Worm (Caenorhabditis elegans) whole organism, L3 larva: Measurements from ENCODE around the gene fut-4.
"Not testable (repeated sequence)": the region's sequence is repeated elsewhere in the genome, so short reads cannot be mapped to it uniquely, and the experiment has no call there.

ENCODE experiments used
- ZK546.5 ChIP-seq: sonication (generic microtip); optimal IDR thresholded peaks from 2 replicates; lab custom pipeline; 2017; ENCODE audit warnings: missing biosample characterization, missing genetic modification characterization
- aly-2 ChIP-seq: fragments of 150-350 bp; optimal IDR thresholded peaks from 2 replicates; lab custom pipeline; 2014; ENCODE audit warnings: missing biosample characterization, missing genetic modification characterization
- ama-1 ChIP-seq: fragments of 150-350 bp; optimal IDR thresholded peaks from 2 replicates; lab custom pipeline; 2018
- ceh-28 ChIP-seq: fragments of 150-350 bp; optimal IDR thresholded peaks from 2 replicates; lab custom pipeline; 2014; ENCODE audit warnings: missing biosample characterization, missing genetic modification reagents, missing genetic modification characterization
- ceh-82 ChIP-seq: fragments of 150-350 bp; optimal IDR thresholded peaks from 2 replicates; lab custom pipeline; 2014; ENCODE audit warnings: missing biosample characterization, missing genetic modification characterization
- daf-12 ChIP-seq: fragments of 150-350 bp; optimal IDR thresholded peaks from 2 replicates; lab custom pipeline; 2014; ENCODE audit warnings: missing biosample characterization, missing genetic modification reagents, missing genetic modification characterization
- egl-5 ChIP-seq: fragments of 150-350 bp; optimal IDR thresholded peaks from 2 replicates; lab custom pipeline; 2017; ENCODE audit warnings: missing biosample characterization, missing genetic modification reagents, missing genetic modification characterization, inconsistent platforms
- elt-1 ChIP-seq: fragments of 150-350 bp; optimal IDR thresholded peaks from 2 replicates; lab custom pipeline; 2014; ENCODE audit warnings: missing biosample characterization, missing genetic modification characterization
- elt-2 ChIP-seq: sonication (generic microtip); optimal IDR thresholded peaks from 2 replicates; lab custom pipeline; 2016; ENCODE audit warnings: missing genetic modification reagents, mild to moderate bottlenecking, missing genetic modification characterization, missing compliant biosample characterization
- elt-3 ChIP-seq, 3 experiments: fragments of 150-350 bp in 1 of 3; sonication (generic microtip) in 2 of 3; optimal IDR thresholded peaks; 2 replicates in 2 of 3; 4 replicates in 1 of 3; lab custom pipeline; 2014 to 2017; ENCODE audit warnings: missing biosample characterization in 3 of 3, missing genetic modification characterization in 3 of 3
- fkh-10 ChIP-seq: sonication (generic microtip); optimal IDR thresholded peaks from 2 replicates; lab custom pipeline; 2017; ENCODE audit warnings: missing biosample characterization, missing genetic modification reagents, missing genetic modification characterization
- fos-1 ChIP-seq: fragments of 150-350 bp; optimal IDR thresholded peaks from 2 replicates; lab custom pipeline; 2014; ENCODE audit warnings: missing biosample characterization, missing genetic modification characterization
- hmg-11 ChIP-seq: sonication (generic microtip); optimal IDR thresholded peaks from 2 replicates; lab custom pipeline; 2016; ENCODE audit warnings: missing genetic modification characterization, missing compliant biosample characterization
- jun-1 ChIP-seq: fragments of 150-350 bp; optimal IDR thresholded peaks from 2 replicates; lab custom pipeline; 2014; ENCODE audit warnings: missing biosample characterization, missing genetic modification reagents, missing genetic modification characterization
- lin-15B ChIP-seq: fragments of 150-350 bp; optimal IDR thresholded peaks from 2 replicates; lab custom pipeline; 2014; ENCODE audit warnings: missing biosample characterization, missing genetic modification characterization
- lsy-12 ChIP-seq: sonication (generic microtip); optimal IDR thresholded peaks from 2 replicates; lab custom pipeline; 2016; ENCODE audit warnings: mild to moderate bottlenecking, missing genetic modification characterization, missing compliant biosample characterization
- mdl-1 ChIP-seq: fragments of 150-350 bp; optimal IDR thresholded peaks from 2 replicates; lab custom pipeline; 2014; ENCODE audit warnings: missing biosample characterization, missing genetic modification characterization
- nfya-1 ChIP-seq: sonication (generic microtip); optimal IDR thresholded peaks from 2 replicates; lab custom pipeline; 2017; ENCODE audit warnings: missing genetic modification characterization, mild to moderate bottlenecking, missing compliant biosample characterization, antibody characterized with exemption, moderate library complexity; ENCODE audit not compliant: insufficient read depth
- nhr-11 ChIP-seq: fragments of 150-350 bp; optimal IDR thresholded peaks from 2 replicates; lab custom pipeline; 2014; ENCODE audit warnings: missing biosample characterization, missing genetic modification characterization
- nhr-237 ChIP-seq: fragments of 150-350 bp; optimal IDR thresholded peaks from 2 replicates; lab custom pipeline; 2014; ENCODE audit warnings: missing biosample characterization, missing genetic modification characterization
- nhr-25 ChIP-seq: sonication (generic microtip); optimal IDR thresholded peaks from 2 replicates; lab custom pipeline; 2017; ENCODE audit warnings: missing biosample characterization, missing genetic modification characterization
- nhr-43 ChIP-seq: sonication (generic microtip); optimal IDR thresholded peaks from 2 replicates; lab custom pipeline; 2016; ENCODE audit warnings: mild to moderate bottlenecking, missing genetic modification characterization, missing compliant biosample characterization; ENCODE audit not compliant: poor library complexity, severe bottlenecking
- nhr-67 ChIP-seq: fragments of 150-350 bp; optimal IDR thresholded peaks from 2 replicates; lab custom pipeline; 2014; ENCODE audit warnings: missing biosample characterization, missing genetic modification characterization
- nhr-76 ChIP-seq: fragments of 150-350 bp; sonication (generic microtip); optimal IDR thresholded peaks from 5 replicates; lab custom pipeline; 2014; ENCODE audit warnings: missing biosample characterization, missing genetic modification characterization
- nhr-77 ChIP-seq: fragments of 150-350 bp; optimal IDR thresholded peaks from 2 replicates; lab custom pipeline; 2014; ENCODE audit warnings: missing biosample characterization, missing genetic modification characterization
- pha-4 ChIP-seq: fragments of 150-350 bp; optimal IDR thresholded peaks from 2 replicates; lab custom pipeline; 2014; ENCODE audit warnings: missing biosample characterization, missing genetic modification reagents, missing genetic modification characterization
- pqm-1 ChIP-seq: fragments of 150-350 bp; optimal IDR thresholded peaks from 2 replicates; lab custom pipeline; 2017; ENCODE audit warnings: missing biosample characterization, missing genetic modification characterization, inconsistent platforms
- skn-1 ChIP-seq: fragments of 150-350 bp; optimal IDR thresholded peaks from 2 replicates; lab custom pipeline; 2014; ENCODE audit warnings: missing biosample characterization, missing genetic modification characterization
- snpc-4 ChIP-seq: fragments of 150-350 bp; optimal IDR thresholded peaks from 2 replicates; lab custom pipeline; 2014; ENCODE audit warnings: missing biosample characterization, missing genetic modification characterization
- tbx-2 ChIP-seq: sonication (generic microtip); optimal IDR thresholded peaks from 2 replicates; lab custom pipeline; 2016; ENCODE audit warnings: mild to moderate bottlenecking, missing genetic modification characterization, missing compliant biosample characterization
- unc-62 ChIP-seq: fragments of 150-350 bp; sonication (generic microtip); optimal IDR thresholded peaks from 4 replicates; lab custom pipeline; 2014; ENCODE audit warnings: missing biosample characterization, missing genetic modification reagents, missing genetic modification characterization
- ztf-11 ChIP-seq: fragments of 150-350 bp; optimal IDR thresholded peaks from 2 replicates; lab custom pipeline; 2014; ENCODE audit warnings: missing biosample characterization, missing genetic modification characterization

fut-4 gene

ce11 chrII:2843088-2843487 is 20.8 kb upstream of the fut-4 start, which contains the start of gene Y110A2AL.7:
Gene Y110A2AL.7, minus strand, starts transcription at chrII:2843188.
- TF ChIP-seq ceh-28 (no peak), fkh-10 (GFP tag; lab: Kevin White, UChicago) (no peak)

DNA sequence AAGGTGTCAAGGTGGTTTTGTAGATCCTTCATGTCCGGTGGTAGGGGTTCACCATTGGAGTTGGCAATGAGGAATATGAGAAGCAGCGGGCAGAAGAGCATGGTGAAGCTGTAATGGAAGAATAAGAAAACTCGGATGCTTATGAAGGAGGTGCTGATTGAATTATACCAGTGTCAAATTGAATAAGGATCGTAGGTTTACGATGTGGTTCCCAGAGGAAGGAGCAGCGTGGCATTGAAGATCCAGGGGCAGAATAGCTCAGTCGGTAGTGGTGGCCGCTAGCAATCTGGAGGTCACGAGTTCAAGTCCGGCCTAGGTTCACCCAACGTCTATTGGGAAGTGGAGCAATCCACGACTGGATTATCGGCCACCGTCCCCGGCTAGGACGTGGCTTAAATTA is 19.2 kb upstream of the fut-4 start, which contains the start of gene Y110A2AL.6:
Gene Y110A2AL.6 (minus strand): TSS at position 101 of the 400 bp plus-strand sequence.
- TF ChIP-seq pha-4 (no peak), mdl-1 (tag; lab: Kevin White, UChicago) (no peak), nhr-77 (no peak), lsy-12 (tag; lab: Kevin White, UChicago) (no peak), aly-2 (tag; lab: Kevin White, UChicago) (no peak), skn-1 (tag; lab: Kevin White, UChicago) (no peak), ZK546.5 (tag; lab: Kevin White, UChicago) (no peak), fos-1 (tag; lab: Kevin White, UChicago) (no peak)
- TF ChIP-seq, all 47 proteins: peak for 0

DNA sequence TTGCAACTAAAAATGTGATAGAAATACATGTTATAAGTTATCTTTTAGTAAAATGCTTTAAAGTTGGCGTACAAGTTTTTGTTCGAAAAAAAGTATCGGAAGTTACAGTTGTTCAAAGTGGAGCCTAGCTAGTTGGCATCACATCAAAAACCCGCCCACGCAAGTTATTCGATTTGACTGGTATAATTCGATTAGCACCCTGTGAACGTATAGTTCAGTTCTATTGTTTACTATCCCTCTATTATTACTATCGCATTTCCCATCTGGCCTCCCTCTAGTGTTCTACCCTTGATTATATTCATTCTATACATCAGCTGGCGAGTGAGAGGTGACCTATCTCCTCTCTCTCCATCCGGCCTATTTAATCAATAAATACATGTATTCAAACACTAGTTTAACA is 16.7 kb upstream of the fut-4 start, which contains the start of gene Y110A2AL.4:
Gene Y110A2AL.4 (plus strand): TSS at position 301 of the 400 bp plus-strand sequence.
- TF ChIP-seq elt-2; daf-12; pqm-1 (tag; lab: Kevin White, UChicago): not testable (repeated sequence)

DNA sequence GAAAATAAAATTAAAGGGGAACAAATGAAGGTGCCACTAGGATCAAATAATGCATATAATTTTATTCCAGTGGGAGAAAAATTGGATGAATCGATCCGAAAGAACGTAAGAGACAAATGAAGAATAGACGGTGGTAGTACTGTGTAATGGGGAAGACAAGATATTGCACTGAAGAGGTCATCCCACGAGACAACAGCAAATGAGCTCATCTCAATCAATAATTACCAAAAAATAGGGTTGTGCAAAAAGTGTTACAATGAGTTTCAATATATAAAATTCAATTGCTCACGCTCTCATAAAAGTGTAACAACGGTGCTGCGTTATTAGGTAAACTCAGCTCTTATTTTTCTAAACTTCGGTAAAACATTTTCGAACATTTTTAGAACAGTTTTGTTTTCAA is 14.5 kb upstream of the fut-4 start, which contains the start of gene K12H6.7:
Gene K12H6.7 (minus strand): TSS at position 101 of the 400 bp plus-strand sequence.
- no peak for TF ChIP-seq skn-1 (tag; lab: Kevin White, UChicago)
- no peak for TF ChIP-seq snpc-4 (tag; lab: Kevin White, UChicago)
- TF ChIP-seq hmg-11, result no peak
- TF ChIP-seq fkh-10 (GFP tag; lab: Kevin White, UChicago), result no peak
- no peak for TF ChIP-seq lin-15B (tag; lab: Kevin White, UChicago)
- TF ChIP-seq nhr-67 (tag; lab: Kevin White, UChicago), result no peak
- TF ChIP-seq elt-2, result no peak
- no peak for TF ChIP-seq unc-62
- TF ChIP-seq nhr-11, result no peak

DNA sequence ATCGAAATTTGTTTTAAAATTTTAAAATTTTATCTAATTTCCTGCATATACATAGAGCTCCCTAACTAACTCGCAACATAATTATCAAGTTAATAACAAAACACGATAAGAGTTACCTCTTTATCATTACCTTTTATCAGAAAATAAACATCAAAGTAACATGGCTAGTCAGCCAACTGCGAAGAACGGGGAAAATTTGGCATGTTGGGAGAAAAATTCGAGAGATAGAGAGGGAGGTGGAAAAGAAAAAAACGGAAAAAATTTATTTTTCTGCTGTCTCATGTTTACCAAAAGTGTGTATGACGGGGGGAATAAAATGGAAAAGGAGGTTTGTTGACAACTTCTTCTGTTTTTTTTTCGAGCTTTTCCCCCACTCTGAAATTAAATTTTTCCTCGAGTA is 11.8 kb upstream of the fut-4 start:
- no peak for TF ChIP-seq snpc-4 (tag; lab: Kevin White, UChicago)
- TF ChIP-seq elt-1, result no peak
- peak; percentile 86 for TF ChIP-seq pha-4
- TF ChIP-seq tbx-2 (tag; lab: Kevin White, UChicago), result no peak
- TF ChIP-seq nhr-43 (tag; lab: Kevin White, UChicago), result no peak
- TF ChIP-seq elt-2, result peak; percentile 86
- no peak for TF ChIP-seq elt-3 (tag; optimal IDR thresholded peaks at IDR 0.05; lab: Kevin White, UChicago)
- peak; percentile 5 for TF ChIP-seq jun-1 (tag; lab: Kevin White, UChicago)
- peak; percentile 84 for TF ChIP-seq pqm-1 (tag; lab: Kevin White, UChicago)
- no peak for TF ChIP-seq ama-1 (lab: Kevin White, UChicago)

DNA sequence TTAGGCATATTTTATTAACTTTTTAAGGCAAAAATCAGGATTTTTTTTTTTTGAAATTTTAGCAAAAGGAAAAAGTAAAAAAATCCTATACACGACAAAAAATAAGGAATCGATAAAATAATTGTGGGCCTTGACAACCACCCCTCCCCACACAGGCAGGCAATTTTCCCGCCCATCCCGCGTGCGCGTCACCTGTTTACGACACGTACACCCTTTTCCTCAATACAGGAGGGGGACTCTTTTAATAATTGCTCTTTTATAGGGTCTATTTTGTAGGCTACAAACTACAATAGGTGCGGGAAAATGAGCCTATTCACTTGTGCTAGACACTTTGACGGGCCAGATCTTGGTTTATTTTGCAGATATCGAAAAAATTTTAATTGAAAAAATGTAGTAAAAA is 10.2 kb upstream of the fut-4 start:
- no peak for TF ChIP-seq elt-1
- TF ChIP-seq pha-4, result no peak
- TF ChIP-seq ztf-11, result no peak
- TF ChIP-seq nhr-237 (tag; lab: Kevin White, UChicago), result no peak
- no peak for TF ChIP-seq hmg-11
- no peak for TF ChIP-seq nhr-67 (tag; lab: Kevin White, UChicago)
- TF ChIP-seq ceh-82 (tag; lab: Kevin White, UChicago), result no peak
- no peak for TF ChIP-seq fkh-10 (GFP tag; lab: Kevin White, UChicago)

DNA sequence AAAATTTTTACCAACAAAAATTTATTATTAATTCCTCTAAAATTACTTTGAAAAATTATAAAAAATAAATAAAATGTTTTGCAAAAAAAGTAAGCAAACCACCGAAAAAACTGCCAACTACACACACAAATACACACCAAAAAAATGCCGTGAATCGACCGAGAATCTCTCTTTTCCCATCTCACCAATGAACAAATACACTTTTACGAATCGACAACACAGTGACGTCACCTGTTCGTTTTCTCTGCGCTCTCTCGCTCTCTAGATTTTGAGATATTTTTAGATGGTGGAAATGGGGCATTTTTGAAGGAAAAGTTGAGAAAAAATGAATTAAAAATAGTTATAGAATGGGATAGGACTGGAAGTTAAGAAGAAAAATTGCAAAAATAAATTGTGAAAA is 9.8 kb upstream of the fut-4 start:
- TF ChIP-seq nhr-76, result no peak
- TF ChIP-seq pha-4, result peak; percentile 82
- peak; percentile 64 for TF ChIP-seq nfya-1 (tag; lab: Kevin White, UChicago)
- TF ChIP-seq egl-5 (tag; lab: Kevin White, UChicago), result peak; percentile 25
- peak; percentile 22 for TF ChIP-seq pqm-1 (tag; lab: Kevin White, UChicago)
- peak; percentile 25 for TF ChIP-seq hmg-11
- no peak for TF ChIP-seq nhr-25 (tag; lab: Kevin White, UChicago)
- peak; percentile 6 for TF ChIP-seq elt-2
